Worm (Caenorhabditis elegans) whole organism, L3 larva: ENCODE results near the gene ins-2.
"Not testable (repeated sequence)": the region's sequence is repeated elsewhere in the genome, so short reads cannot be mapped to it uniquely, and the experiment has no call there.

Source experiments
- ama-1 ChIP-seq: fragments of 150-350 bp; optimal IDR thresholded peaks from 2 replicates; lab custom pipeline; 2018
- elt-1 ChIP-seq: fragments of 150-350 bp; optimal IDR thresholded peaks from 2 replicates; lab custom pipeline; 2014; ENCODE audit warnings: missing biosample characterization, missing genetic modification characterization
- fkh-10 ChIP-seq: sonication (generic microtip); optimal IDR thresholded peaks from 2 replicates; lab custom pipeline; 2017; ENCODE audit warnings: missing biosample characterization, missing genetic modification reagents, missing genetic modification characterization
- lin-39 ChIP-seq: fragments of 150-350 bp; optimal IDR thresholded peaks from 2 replicates; lab custom pipeline; 2018; ENCODE audit warnings: missing biosample characterization, missing genetic modification reagents, missing genetic modification characterization
- lsy-12 ChIP-seq: sonication (generic microtip); optimal IDR thresholded peaks from 2 replicates; lab custom pipeline; 2016; ENCODE audit warnings: mild to moderate bottlenecking, missing genetic modification characterization, missing compliant biosample characterization
- mdl-1 ChIP-seq: fragments of 150-350 bp; optimal IDR thresholded peaks from 2 replicates; lab custom pipeline; 2014; ENCODE audit warnings: missing biosample characterization, missing genetic modification characterization
- nhr-237 ChIP-seq: fragments of 150-350 bp; optimal IDR thresholded peaks from 2 replicates; lab custom pipeline; 2014; ENCODE audit warnings: missing biosample characterization, missing genetic modification characterization
- nhr-28 ChIP-seq: fragments of 150-350 bp; optimal IDR thresholded peaks from 2 replicates; lab custom pipeline; 2014; ENCODE audit warnings: missing biosample characterization, missing genetic modification characterization
- nhr-76 ChIP-seq: fragments of 150-350 bp; sonication (generic microtip); optimal IDR thresholded peaks from 5 replicates; lab custom pipeline; 2014; ENCODE audit warnings: missing biosample characterization, missing genetic modification characterization
- pha-4 ChIP-seq: fragments of 150-350 bp; optimal IDR thresholded peaks from 2 replicates; lab custom pipeline; 2014; ENCODE audit warnings: missing biosample characterization, missing genetic modification reagents, missing genetic modification characterization
- tbx-2 ChIP-seq: sonication (generic microtip); optimal IDR thresholded peaks from 2 replicates; lab custom pipeline; 2016; ENCODE audit warnings: mild to moderate bottlenecking, missing genetic modification characterization, missing compliant biosample characterization
- unc-62 ChIP-seq: fragments of 150-350 bp; sonication (generic microtip); optimal IDR thresholded peaks from 4 replicates; lab custom pipeline; 2014; ENCODE audit warnings: missing biosample characterization, missing genetic modification reagents, missing genetic modification characterization

DNA sequence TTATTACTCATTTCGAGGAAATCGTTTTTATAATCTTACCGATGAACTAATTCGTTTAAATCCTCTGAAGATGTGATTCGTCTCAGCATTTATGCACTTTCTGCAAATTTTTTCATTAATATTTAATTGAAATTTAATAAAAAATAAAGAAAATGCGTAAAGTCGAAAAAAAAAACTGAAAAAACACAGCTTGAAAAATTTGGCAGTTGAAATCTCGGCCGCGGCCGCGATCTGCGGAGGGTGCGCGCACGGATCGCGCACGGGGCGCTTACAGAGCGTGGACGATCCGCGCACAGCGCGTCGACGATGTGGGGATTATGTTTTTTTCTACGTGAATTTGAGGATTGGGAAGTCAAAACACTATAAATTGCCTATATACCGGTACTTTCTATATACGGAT is 20.6 kb downstream of the ins-2 start, which contains the start of gene ZK84.4:
- not testable (repeated sequence) for TF ChIP-seq lsy-12 (tag; lab: Kevin White, UChicago); unc-62 (GFP tag; lab: Kevin White, UChicago); nhr-237 (tag; lab: Kevin White, UChicago); nhr-28 (tag; lab: Kevin White, UChicago); elt-1 (tag; lab: Kevin White, UChicago); tbx-2 (tag; lab: Kevin White, UChicago); lin-39 (tag; lab: Kevin White, UChicago); pha-4; nhr-76; mdl-1 (tag; lab: Kevin White, UChicago); ama-1 (lab: Kevin White, UChicago); fkh-10
